Fruit fly (Drosophila melanogaster): ENCODE results near the gene CG14062.

CG14062 gene

dm6 chr3R:28677527-28678134 lies 34.9 kb upstream of the CG14062 start:
- TF ChIP-seq Dfd (GFP tag; optimal IDR thresholded peaks at IDR 0.05), result no peak
- no peak for TF ChIP-seq tai (GFP tag; optimal IDR thresholded peaks at IDR 0.05)
- TF ChIP-seq brk (GFP tag; optimal IDR thresholded peaks at IDR 0.05), result peak; percentile 54
- no peak for TF ChIP-seq rgr (GFP tag; optimal IDR thresholded peaks at IDR 0.05)
- TF ChIP-seq N (GFP tag; optimal IDR thresholded peaks at IDR 0.05), result no peak
- no peak for TF ChIP-seq Hr83 (GFP tag; optimal IDR thresholded peaks at IDR 0.05; ENCODE audit: poor library complexity, severe bottlenecking)
- TF ChIP-seq Vsx2 (GFP tag; optimal IDR thresholded peaks at IDR 0.05; ENCODE audit: partially characterized antibody), result peak; percentile 36
- TF ChIP-seq dmrt93B (GFP tag; optimal IDR thresholded peaks at IDR 0.05), result no peak
- no peak for TF ChIP-seq h (GFP tag; optimal IDR thresholded peaks at IDR 0.05)
- peak; percentile 5 for TF ChIP-seq Sp1 (GFP tag; optimal IDR thresholded peaks at IDR 0.05)
- no peak for TF ChIP-seq CG9705 (GFP tag; optimal IDR thresholded peaks at IDR 0.05)
- TF ChIP-seq Hr78 (GFP tag; optimal IDR thresholded peaks at IDR 0.05), result no peak
- no peak for TF ChIP-seq pan (optimal IDR thresholded peaks at IDR 0.05)
- no peak for TF ChIP-seq jim (GFP tag; optimal IDR thresholded peaks at IDR 0.05)
- no peak for TF ChIP-seq dsf (GFP tag; optimal IDR thresholded peaks at IDR 0.05; ENCODE audit: borderline replicate concordance)
- no peak for TF ChIP-seq CG32264 (GFP tag; optimal IDR thresholded peaks at IDR 0.05)
- peak in 1 of 2 experiments; percentile 17 for TF ChIP-seq dl (GFP tag; optimal IDR thresholded peaks at IDR 0.05; ENCODE audit: insufficient read depth in 1 of 2, partially characterized antibody in 2 of 2)
- TF ChIP-seq Dif (GFP tag; optimal IDR thresholded peaks at IDR 0.05; ENCODE audit: partially characterized antibody), result peak; percentile 75
- TF ChIP-seq br (GFP tag; optimal IDR thresholded peaks at IDR 0.05), result no peak
- TF ChIP-seq HLH106 (tag; optimal IDR thresholded peaks at IDR 0.05), result peak; percentile 22
- TF ChIP-seq Hnf4 (GFP tag; optimal IDR thresholded peaks at IDR 0.05), result no peak
- no peak for TF ChIP-seq usp (GFP tag; optimal IDR thresholded peaks at IDR 0.05)
- no peak for TF ChIP-seq foxo (GFP tag; optimal IDR thresholded peaks at IDR 0.05)
- no peak for TF ChIP-seq Jra (GFP tag; optimal IDR thresholded peaks at IDR 0.05)
- no peak for TF ChIP-seq ey (GFP tag; optimal IDR thresholded peaks at IDR 0.05)
- TF ChIP-seq OdsH (GFP tag; optimal IDR thresholded peaks at IDR 0.05), result no peak
- TF ChIP-seq fru (GFP tag; optimal IDR thresholded peaks at IDR 0.05), result no peak
- TF ChIP-seq lola (GFP tag; optimal IDR thresholded peaks at IDR 0.05), result no peak
- TF ChIP-seq GATAd (GFP tag; optimal IDR thresholded peaks at IDR 0.05), result no peak
- no peak for TF ChIP-seq Mio (GFP tag; optimal IDR thresholded peaks at IDR 0.05)
- TF ChIP-seq sage (GFP tag; optimal IDR thresholded peaks at IDR 0.05), result peak; percentile 17
- TF ChIP-seq woc (GFP tag; optimal IDR thresholded peaks at IDR 0.05), result no peak
- no peak for TF ChIP-seq Rel (GFP tag; optimal IDR thresholded peaks at IDR 0.05)
- TF ChIP-seq Rel (tag; optimal IDR thresholded peaks at IDR 0.05), result no peak
- no peak for TF ChIP-seq CrebA (GFP tag; optimal IDR thresholded peaks at IDR 0.05; ENCODE audit: borderline replicate concordance)
- no peak for TF ChIP-seq psq (GFP tag; optimal IDR thresholded peaks at IDR 0.05)
- no peak for TF ChIP-seq sv (GFP tag; optimal IDR thresholded peaks at IDR 0.05)
- TF ChIP-seq Myc (optimal IDR thresholded peaks at IDR 0.05), result no peak

dm6 chr3R:28676870-28677526 lies 34.3 kb upstream of the CG14062 start:
- TF ChIP-seq h (GFP tag; optimal IDR thresholded peaks at IDR 0.05), result no peak
- peak; percentile 56 for TF ChIP-seq sv (GFP tag; optimal IDR thresholded peaks at IDR 0.05)

dm6 chr3R:28674788-28675187 lies 32.1 kb upstream of the CG14062 start, which contains the start of gene snu:
snu (plus strand) TSS chr3R:28675041.
- TF ChIP-seq Rel (GFP tag; optimal IDR thresholded peaks at IDR 0.05), result no peak
- TF ChIP-seq Rel (tag; optimal IDR thresholded peaks at IDR 0.05), result peak; percentile 3
- TF ChIP-seq Vsx2 (GFP tag; optimal IDR thresholded peaks at IDR 0.05; ENCODE audit: partially characterized antibody), result no peak
- no peak for TF ChIP-seq rgr (GFP tag; optimal IDR thresholded peaks at IDR 0.05)
- no peak for TF ChIP-seq lola (GFP tag; optimal IDR thresholded peaks at IDR 0.05)
- TF ChIP-seq Dfd (GFP tag; optimal IDR thresholded peaks at IDR 0.05), result no peak
- TF ChIP-seq dmrt93B (GFP tag; optimal IDR thresholded peaks at IDR 0.05), result no peak
- TF ChIP-seq Jra (GFP tag; optimal IDR thresholded peaks at IDR 0.05), result no peak
- no peak for TF ChIP-seq psq (GFP tag; optimal IDR thresholded peaks at IDR 0.05)
- TF ChIP-seq Myc (optimal IDR thresholded peaks at IDR 0.05), result no peak
- peak; percentile 13 for TF ChIP-seq Sp1 (GFP tag; optimal IDR thresholded peaks at IDR 0.05)
- TF ChIP-seq CrebA (GFP tag; optimal IDR thresholded peaks at IDR 0.05; ENCODE audit: borderline replicate concordance), result no peak
- no peak for TF ChIP-seq pan (optimal IDR thresholded peaks at IDR 0.05)
- peak; percentile 3 for TF ChIP-seq h (GFP tag; optimal IDR thresholded peaks at IDR 0.05)
- TF ChIP-seq dl (GFP tag; optimal IDR thresholded peaks at IDR 0.05; ENCODE audit: insufficient read depth in 1 of 2, partially characterized antibody in 2 of 2), result peak in 1 of 2 experiments; percentile 25
- no peak for TF ChIP-seq fru (GFP tag; optimal IDR thresholded peaks at IDR 0.05)

All from whole organism, wandering third instar larva.